Fruit fly (Drosophila melanogaster): Measurements from ENCODE around the gene Ugt35B1.

dm6 chr3R:11165974-11166373, 4.1 kb downstream of the Ugt35B1 start, which contains the start of gene Ugt35E1:
- TF ChIP-seq ttk (optimal IDR thresholded peaks at IDR 0.05) = no peak
- no peak for TF ChIP-seq insv (optimal IDR thresholded peaks at IDR 0.05)
- TF ChIP-seq psq (optimal IDR thresholded peaks at IDR 0.05) = no peak
- no peak for TF ChIP-seq Sin3A (optimal IDR thresholded peaks at IDR 0.05)
